Worm (Caenorhabditis elegans): ENCODE results near the gene F09G8.5.

- TF ChIP-seq lsy-2 (tag; optimal IDR thresholded peaks at IDR 0.05) (no peak), ceh-82 (tag; optimal IDR thresholded peaks at IDR 0.05) (no peak)
Observed at ce11 chrIII:8299734-8300133, 45.0 kb downstream of the F09G8.5 start.

All from whole organism, L1 larva.